Fruit fly (Drosophila melanogaster): ENCODE results near the gene CG31457.

Gene CG31457

dm6 chr3R:23156865-23157515 lies 29.2 kb upstream of the CG31457 start:
- no peak for TF ChIP-seq CG17801 (GFP tag; optimal IDR thresholded peaks at IDR 0.05; ENCODE audit: partially characterized antibody)

DNA sequence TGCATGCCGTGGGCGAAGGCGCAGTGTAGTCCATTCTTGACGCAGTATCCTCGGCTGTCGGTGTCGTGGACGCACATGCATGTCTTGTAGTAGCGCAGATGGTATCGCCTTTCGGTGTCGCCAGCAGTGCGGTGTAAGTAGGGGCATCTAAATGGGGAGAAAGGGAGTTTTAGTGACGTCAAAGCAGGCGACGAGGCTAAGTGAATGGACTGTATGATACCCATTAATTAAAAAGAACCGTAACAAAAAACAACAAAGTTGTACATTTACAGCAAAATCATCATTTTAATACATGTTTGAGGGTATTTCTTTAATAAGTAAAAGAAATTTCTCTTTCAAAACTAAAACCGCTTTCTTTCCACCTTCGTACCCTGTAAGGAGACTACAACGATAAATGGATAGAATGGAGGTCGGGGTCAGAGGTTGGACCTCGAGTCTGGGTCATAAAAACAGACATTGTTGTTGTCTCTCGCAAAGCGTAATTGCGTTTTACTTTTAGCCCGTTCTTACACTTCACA lies 28.6 kb upstream of the CG31457 start:
- TF ChIP-seq CG17801 (GFP tag; optimal IDR thresholded peaks at IDR 0.05; ENCODE audit: partially characterized antibody) = no peak

DNA sequence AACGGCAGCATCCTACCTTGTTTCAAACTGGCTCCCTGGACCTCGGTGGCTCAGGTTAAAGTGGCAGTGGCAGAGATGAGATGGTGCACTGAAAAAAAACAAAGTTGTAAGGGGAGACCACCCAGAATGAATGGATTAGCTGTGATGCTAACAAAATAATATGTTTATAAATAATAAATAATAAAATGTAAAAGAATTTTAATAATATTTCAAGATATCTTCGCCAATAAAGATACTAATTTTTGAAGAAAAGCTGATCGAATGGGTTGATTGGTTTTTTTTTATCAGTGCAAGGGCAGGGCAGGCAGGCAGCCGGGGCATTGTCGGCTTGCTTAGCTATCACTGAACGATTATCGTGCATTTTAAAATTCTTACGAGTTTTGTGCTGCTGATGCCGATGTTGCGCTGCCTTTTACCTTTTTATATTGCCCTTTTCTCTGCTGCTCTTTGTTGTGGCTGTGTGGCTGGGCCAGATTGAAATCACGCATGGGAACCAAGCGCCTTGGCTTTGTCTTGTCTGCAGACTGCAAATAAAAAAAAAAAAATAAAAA lies 21.3 kb upstream of the CG31457 start:
- TF ChIP-seq CG17801 (GFP tag; optimal IDR thresholded peaks at IDR 0.05; ENCODE audit: partially characterized antibody) = no peak

DNA sequence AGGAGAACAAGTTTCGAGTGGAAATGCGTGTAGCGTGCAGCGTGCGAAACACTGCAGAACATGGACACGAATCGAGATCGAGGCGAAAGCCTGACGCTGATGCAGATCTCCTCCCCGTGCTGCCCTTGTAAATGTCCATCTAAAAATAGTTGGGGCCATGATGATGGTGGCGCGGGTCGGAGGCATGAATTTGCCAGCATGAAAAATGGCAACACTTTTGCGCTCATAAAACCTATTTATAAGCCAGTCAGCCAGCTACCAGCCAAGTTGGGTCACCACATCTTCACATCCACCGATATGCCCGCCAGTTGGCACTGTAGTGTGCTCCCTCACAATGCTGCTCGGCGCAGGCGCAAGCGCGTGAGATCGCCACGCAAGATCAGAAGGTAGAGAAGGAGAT lies 20.7 kb upstream of the CG31457 start:
- TF ChIP-seq CG17801 (GFP tag; optimal IDR thresholded peaks at IDR 0.05; ENCODE audit: partially characterized antibody) = no peak

DNA sequence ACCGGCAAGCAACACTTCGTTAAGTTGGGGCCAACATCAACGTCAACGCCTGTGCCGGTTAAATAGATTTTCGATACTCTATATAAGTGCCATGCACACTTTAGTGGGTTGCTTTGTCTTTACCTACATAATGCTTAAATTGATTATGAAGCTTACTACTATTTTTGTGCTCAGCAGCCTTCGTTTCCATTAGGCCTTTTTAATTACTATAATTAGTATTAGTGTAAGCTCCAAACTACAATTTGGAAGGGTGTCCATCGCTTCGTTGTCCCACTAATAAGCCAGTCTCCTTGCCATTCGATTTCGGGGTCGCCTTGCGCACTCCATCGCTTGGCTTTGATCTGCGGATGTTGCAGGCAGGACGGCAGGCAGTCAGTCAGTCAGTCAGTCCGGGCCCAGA lies 19.8 kb upstream of the CG31457 start:
- TF ChIP-seq CG17801 (GFP tag; optimal IDR thresholded peaks at IDR 0.05; ENCODE audit: partially characterized antibody) = no peak

DNA sequence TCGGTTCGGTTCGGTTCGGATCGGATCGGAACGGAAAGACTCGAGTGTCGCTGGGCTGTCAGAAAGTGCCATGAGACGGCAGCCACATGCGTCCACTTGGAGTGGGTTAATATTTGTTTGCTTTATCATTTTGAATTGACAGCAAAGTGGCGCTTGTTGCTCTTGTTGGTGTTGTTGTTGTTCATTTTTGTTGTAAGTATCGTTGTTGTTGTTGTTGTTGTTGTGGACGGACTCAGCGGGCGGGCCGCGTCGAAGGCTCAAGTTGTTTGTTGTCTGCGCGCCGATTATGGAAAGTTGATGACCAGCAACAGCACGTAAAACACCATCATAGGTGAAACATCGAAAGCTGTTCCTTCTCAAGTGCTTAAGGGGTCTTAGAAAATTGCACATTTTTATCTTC lies 19.3 kb upstream of the CG31457 start:
- TF ChIP-seq CG17801 (GFP tag; optimal IDR thresholded peaks at IDR 0.05; ENCODE audit: partially characterized antibody) = no peak

dm6 chr3R:23145681-23146080 lies 17.9 kb upstream of the CG31457 start:
- TF ChIP-seq CG17801 (GFP tag; optimal IDR thresholded peaks at IDR 0.05; ENCODE audit: partially characterized antibody) = no peak

- TF ChIP-seq CG17801 (GFP tag; optimal IDR thresholded peaks at IDR 0.05; ENCODE audit: partially characterized antibody) = no peak
Measured at dm6 chr3R:23144654-23145053, 16.9 kb upstream of the CG31457 start.

dm6 chr3R:23143440-23143839 lies 15.7 kb upstream of the CG31457 start:
- TF ChIP-seq CG17801 (GFP tag; optimal IDR thresholded peaks at IDR 0.05; ENCODE audit: partially characterized antibody) = no peak

dm6 chr3R:23141678-23142338 lies 14.0 kb upstream of the CG31457 start, which contains the start of gene hh:
TSS of gene hh (minus strand) at chr3R:23141906.
- TF ChIP-seq CG17801 (GFP tag; optimal IDR thresholded peaks at IDR 0.05; ENCODE audit: partially characterized antibody) = no peak

DNA sequence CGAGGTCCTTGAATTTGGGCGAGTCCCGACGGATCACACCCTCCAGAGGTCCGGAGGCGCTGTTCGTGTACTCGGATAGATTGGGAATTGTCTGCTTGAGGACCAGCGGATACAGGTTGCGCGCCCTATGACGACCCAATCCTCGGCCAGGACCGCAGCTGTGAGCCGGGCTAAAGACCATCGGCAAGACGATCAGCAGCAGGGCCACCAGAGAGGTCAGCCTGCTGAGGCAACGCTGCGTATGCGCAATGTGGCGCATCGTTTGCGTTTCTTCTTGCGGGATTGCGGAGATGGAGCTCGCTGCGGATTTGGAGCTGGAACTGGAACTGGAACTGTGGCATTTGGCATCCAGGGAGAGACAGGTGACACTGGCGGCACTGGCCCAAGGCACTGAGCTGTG lies 13.3 kb upstream of the CG31457 start:
- TF ChIP-seq CG17801 (GFP tag; optimal IDR thresholded peaks at IDR 0.05; ENCODE audit: partially characterized antibody) = no peak

DNA sequence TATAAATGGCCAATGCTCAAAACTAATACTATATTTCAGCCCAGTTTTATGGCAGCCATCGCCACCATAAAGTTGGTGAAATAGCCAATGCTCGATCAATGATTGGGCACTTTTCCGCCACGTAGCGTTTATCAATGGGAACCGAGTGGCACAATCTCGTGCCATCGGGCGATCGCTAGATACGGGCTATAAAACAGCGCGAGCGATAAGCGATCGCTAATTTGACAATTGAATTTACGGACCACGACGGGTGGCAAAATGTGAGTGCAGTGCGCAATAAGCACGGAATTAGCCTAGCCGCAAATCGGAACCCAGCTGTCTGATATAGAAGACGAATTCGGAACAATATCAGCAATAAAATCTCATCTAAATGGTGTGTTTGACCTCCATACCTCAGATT lies 12.5 kb upstream of the CG31457 start:
- TF ChIP-seq CG17801 (GFP tag; optimal IDR thresholded peaks at IDR 0.05; ENCODE audit: partially characterized antibody) = no peak

DNA sequence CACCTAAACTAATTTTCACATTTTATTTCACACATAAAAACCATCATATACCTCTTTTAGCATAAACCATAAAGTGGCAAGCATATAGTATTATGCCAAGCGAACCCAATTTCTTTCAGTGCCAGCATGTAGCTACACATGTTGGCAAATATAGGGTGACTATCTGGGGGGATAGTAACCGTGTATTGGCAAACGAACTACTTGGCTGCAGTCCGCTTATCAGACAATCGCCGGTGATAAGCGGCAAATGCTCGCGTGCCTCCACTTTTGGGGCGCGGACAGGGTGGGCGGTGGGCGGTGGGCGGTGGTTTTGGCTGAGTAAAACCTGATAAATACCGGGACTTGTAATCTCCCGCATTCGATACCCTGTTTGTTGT lies 11.8 kb upstream of the CG31457 start:
- TF ChIP-seq CG17801 (GFP tag; optimal IDR thresholded peaks at IDR 0.05; ENCODE audit: partially characterized antibody) = no peak

DNA sequence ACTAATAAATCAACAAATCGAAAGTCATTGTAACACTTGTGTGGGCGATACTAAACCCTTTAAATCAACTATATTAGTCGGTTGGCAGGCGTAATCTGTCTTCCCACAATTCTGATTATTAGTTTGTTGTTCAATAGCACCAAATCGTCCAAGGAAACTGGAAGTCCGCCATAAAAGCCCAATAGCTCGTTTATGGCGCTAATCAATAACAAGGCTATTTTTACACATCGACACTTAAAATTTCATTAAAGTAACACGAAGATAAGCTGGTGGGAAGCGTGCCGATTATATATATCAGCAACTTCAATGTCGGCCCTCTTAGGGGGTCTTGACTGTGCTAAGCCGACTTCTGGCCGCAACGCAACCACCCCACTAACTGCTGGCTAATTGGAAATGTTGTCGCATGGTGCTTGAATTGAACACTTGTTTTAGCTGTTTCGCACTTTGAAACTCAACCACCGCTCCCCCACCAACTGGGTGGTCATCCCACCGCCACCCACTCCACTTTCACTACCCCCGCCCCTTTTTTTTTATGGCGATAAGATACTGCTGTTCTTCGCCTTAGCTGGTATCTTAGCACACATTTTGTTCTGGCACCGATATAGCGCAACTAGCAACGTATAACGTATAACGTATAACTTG lies 11.3 kb upstream of the CG31457 start:
- TF ChIP-seq CG17801 (GFP tag; optimal IDR thresholded peaks at IDR 0.05; ENCODE audit: partially characterized antibody) = no peak

DNA sequence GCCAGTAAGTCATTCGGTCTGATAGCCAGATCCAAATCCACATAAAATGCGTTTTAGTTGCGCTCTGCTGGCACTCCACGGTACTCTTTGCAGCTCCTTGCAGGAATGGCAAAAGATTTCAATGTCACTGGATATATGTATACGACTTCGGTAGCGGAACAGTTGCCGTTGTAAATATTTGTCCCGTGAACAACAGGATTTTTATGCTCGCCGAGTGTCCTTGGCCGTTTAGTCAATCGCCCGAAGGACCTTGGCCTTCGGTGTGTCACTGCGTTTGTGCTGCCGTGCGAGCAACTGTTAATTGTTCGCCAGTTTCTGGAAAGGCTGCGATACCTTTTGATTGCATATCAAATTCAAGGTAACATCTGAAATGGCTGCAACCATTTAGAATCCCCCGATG lies 10.7 kb upstream of the CG31457 start:
- TF ChIP-seq CG17801 (GFP tag; optimal IDR thresholded peaks at IDR 0.05; ENCODE audit: partially characterized antibody) = no peak

- TF ChIP-seq CG17801 (GFP tag; optimal IDR thresholded peaks at IDR 0.05; ENCODE audit: partially characterized antibody) = no peak
Measured at dm6 chr3R:23134690-23135089, 6.9 kb upstream of the CG31457 start.
